Fruit fly (Drosophila melanogaster): ENCODE results near the gene CG15219.

The CG15219 gene

DNA sequence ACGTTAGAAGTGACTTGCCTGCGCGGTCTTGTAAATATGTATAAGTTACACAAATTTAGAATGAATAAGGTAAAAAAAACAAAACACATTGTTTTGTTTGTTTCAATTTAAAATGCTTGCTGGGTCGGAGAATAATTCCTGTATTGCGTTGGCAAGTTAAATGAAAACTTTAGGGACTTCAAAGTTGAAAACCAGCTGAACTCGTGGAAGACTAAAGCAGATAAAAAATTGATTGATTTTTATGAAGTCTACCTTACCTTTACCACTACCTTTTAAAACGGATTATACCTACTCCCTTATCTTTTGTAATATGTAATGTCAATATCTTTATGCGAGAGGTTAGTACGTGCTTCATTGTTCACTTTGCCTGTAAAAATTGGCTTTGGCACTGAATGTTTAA is 40.1 kb downstream of the CG15219 start, which contains the start of gene CG42597:
Gene CG42597 (minus strand): TSS at position 101 of the 400 bp plus-strand sequence.
- TF ChIP-seq Hr38 (GFP tag; optimal IDR thresholded peaks at IDR 0.05) (no peak), Eip78C (GFP tag) (no peak), net (GFP tag; optimal IDR thresholded peaks at IDR 0.05) (no peak), Gug (GFP tag; IDR thresholded peaks at IDR 0.05) (no peak), Ets96B (tag; optimal IDR thresholded peaks at IDR 0.05) (no peak), CG6792 (GFP tag; optimal IDR thresholded peaks at IDR 0.05) (no peak)

DNA sequence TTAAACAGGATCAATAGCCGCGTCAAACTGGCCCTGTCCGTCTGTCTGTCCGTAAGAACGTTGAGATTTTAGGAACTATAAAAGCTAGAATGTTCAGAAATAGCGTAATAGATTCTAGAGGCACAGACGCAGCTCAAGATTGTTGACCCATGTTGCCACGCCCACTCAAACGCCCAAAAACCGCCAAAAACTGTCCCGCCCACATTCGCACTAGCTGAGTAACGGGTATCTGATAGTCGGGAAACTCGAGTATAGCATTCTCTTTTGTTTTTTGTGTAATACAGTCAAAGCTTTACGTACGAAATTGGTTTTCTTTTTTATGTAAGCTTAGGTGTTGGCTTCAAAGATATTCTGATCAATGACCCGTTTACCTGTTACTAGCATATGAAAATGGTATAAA is 45.5 kb downstream of the CG15219 start:
- no peak for TF ChIP-seq Blimp-1 (GFP tag; optimal IDR thresholded peaks at IDR 0.05)
- no peak for TF ChIP-seq CG11902 (GFP tag; optimal IDR thresholded peaks at IDR 0.05)

Measured in whole organism, prepupa.